Worm (Caenorhabditis elegans): ENCODE results near the gene rga-4.

Gene rga-4

DNA sequence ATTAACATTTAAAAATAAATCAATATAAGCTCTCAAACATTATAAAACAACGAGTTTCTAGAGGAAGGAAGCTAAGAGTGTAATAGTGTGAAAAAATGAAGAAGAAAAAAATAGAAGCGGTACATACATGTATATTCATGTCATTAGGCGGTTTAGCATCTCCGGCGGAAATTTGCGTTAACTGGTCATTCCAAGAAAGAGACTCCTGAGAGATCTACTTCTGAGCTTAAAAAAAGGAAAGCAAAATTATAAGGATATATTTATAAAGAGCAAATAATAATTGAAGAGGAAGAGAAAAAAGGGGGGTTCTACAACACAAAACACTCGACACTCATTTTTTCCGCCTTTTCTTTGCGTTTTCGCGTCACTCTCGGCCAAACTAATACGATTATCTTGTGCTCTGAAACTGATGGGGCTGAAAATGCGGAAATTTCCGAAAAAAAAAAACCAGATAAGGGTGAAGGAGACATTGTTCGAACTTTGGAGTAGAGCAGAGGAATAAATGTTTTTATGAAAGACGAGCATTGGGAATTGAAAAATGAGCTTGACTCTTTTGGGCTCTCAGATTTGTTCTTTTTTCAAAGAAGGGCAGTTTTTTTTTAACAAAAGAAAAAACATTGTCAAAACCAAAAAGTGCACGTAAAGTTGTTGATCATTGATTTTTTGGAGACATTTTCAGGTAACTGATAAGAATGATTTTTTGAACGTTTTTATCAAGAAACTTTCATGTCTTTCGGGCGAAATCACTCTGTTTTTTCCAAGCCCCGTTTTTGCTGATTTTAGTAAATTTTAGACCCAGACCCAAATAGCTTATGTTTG, 31.8 kb upstream of the rga-4 start:
- TF ChIP-seq mab-5 (tag; optimal IDR thresholded peaks at IDR 0.05), result no peak
- TF ChIP-seq fos-1 (tag; optimal IDR thresholded peaks at IDR 0.05), result peak; percentile 42

DNA sequence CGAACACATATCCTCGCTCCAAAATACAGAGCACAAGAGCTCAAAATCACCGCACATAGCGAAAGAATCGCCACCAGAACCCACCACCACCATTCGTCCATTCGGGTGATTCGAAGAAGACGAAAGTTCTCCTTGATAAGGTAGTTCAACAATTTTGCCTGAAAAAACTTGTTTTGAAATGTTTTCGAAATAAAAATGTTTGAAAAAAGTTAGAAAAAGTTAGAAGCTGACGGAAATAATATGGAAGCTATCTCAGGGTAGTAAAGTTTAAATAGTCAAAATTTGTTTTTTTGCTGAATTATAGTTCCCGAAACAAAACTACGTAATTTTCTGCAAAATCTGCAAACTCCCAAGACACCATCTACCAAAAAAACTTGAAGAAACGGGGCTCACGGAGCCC, 28.4 kb upstream of the rga-4 start, which contains the start of gene snt-5:
TSS of gene snt-5 (minus strand) at position 101 of the 400 bp plus-strand sequence.
- no peak for TF ChIP-seq unc-55 (GFP tag; optimal IDR thresholded peaks at IDR 0.05)
- no peak for TF ChIP-seq lin-13 (GFP tag; optimal IDR thresholded peaks at IDR 0.05)
- no peak for TF ChIP-seq lin-11 (tag; optimal IDR thresholded peaks at IDR 0.05)
- TF ChIP-seq peb-1 (tag; optimal IDR thresholded peaks at IDR 0.05), result no peak
- TF ChIP-seq blmp-1 (tag; optimal IDR thresholded peaks at IDR 0.05; ENCODE audit: insufficient read depth), result no peak
- no peak for TF ChIP-seq alr-1 (tag; optimal IDR thresholded peaks at IDR 0.05)
- TF ChIP-seq nhr-10 (tag; optimal IDR thresholded peaks at IDR 0.05), result no peak
- TF ChIP-seq skn-1 (tag; optimal IDR thresholded peaks at IDR 0.05), result no peak
- no peak for TF ChIP-seq nhr-23 (tag; optimal IDR thresholded peaks at IDR 0.05)
- TF ChIP-seq ztf-11 (tag; optimal IDR thresholded peaks at IDR 0.05), result no peak
- TF ChIP-seq R02D3.7 (tag; optimal IDR thresholded peaks at IDR 0.05), result no peak
- TF ChIP-seq Y55F3AM.14 (GFP tag; optimal IDR thresholded peaks at IDR 0.05), result no peak
- no peak for TF ChIP-seq sma-3 (GFP tag; optimal IDR thresholded peaks at IDR 0.05)
- no peak for TF ChIP-seq C34F6.9 (tag; optimal IDR thresholded peaks at IDR 0.05)
- TF ChIP-seq ceh-82 (tag; optimal IDR thresholded peaks at IDR 0.05), result no peak
- no peak for TF ChIP-seq nhr-129 (tag; optimal IDR thresholded peaks at IDR 0.05)
- TF ChIP-seq sma-9 (GFP tag; optimal IDR thresholded peaks at IDR 0.05), result no peak
- TF ChIP-seq sma-9 (tag; optimal IDR thresholded peaks at IDR 0.05), result no peak
- no peak for TF ChIP-seq mdl-1 (tag; optimal IDR thresholded peaks at IDR 0.05)

DNA sequence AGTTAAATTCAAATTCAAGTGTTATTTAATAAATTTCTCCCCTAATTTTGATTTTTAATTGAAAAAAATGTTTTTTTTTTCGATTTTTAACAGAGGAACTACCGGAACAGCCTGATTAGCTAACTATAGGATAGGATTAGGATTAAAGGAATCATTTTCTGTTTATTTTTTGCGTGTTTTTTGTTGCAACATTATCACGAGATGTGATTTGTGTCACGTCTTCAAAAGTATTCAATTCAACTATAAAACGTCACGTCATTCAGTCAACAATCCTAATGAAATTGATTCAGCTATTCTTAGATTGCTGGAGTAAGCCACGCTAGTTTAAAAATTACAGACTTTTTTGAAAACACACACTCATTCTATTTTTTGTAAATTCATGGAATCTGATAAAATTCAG, 27.7 kb upstream of the rga-4 start:
- TF ChIP-seq crh-2 (tag; optimal IDR thresholded peaks at IDR 0.05), result no peak
- no peak for TF ChIP-seq skn-1 (tag; optimal IDR thresholded peaks at IDR 0.05)
- no peak for TF ChIP-seq lin-11 (tag; optimal IDR thresholded peaks at IDR 0.05)
- no peak for TF ChIP-seq blmp-1 (tag; optimal IDR thresholded peaks at IDR 0.05; ENCODE audit: insufficient read depth)
- no peak for TF ChIP-seq lin-39 (tag; optimal IDR thresholded peaks at IDR 0.05)
- TF ChIP-seq sem-4 (tag; optimal IDR thresholded peaks at IDR 0.05), result no peak
- no peak for TF ChIP-seq fos-1 (tag; optimal IDR thresholded peaks at IDR 0.05)
- TF ChIP-seq lin-13 (GFP tag; optimal IDR thresholded peaks at IDR 0.05), result no peak
- no peak for TF ChIP-seq nhr-129 (tag; optimal IDR thresholded peaks at IDR 0.05)
- no peak for TF ChIP-seq lsy-2 (tag; optimal IDR thresholded peaks at IDR 0.05)
- no peak for TF ChIP-seq nhr-6 (tag; optimal IDR thresholded peaks at IDR 0.05)
- TF ChIP-seq unc-62 (GFP tag; optimal IDR thresholded peaks at IDR 0.05), result no peak
- TF ChIP-seq nhr-77 (tag; optimal IDR thresholded peaks at IDR 0.05), result no peak
- no peak for TF ChIP-seq ztf-11 (tag; optimal IDR thresholded peaks at IDR 0.05)
- no peak for TF ChIP-seq ama-1 (optimal IDR thresholded peaks at IDR 0.05)
- TF ChIP-seq nhr-21 (tag; optimal IDR thresholded peaks at IDR 0.05), result no peak

DNA sequence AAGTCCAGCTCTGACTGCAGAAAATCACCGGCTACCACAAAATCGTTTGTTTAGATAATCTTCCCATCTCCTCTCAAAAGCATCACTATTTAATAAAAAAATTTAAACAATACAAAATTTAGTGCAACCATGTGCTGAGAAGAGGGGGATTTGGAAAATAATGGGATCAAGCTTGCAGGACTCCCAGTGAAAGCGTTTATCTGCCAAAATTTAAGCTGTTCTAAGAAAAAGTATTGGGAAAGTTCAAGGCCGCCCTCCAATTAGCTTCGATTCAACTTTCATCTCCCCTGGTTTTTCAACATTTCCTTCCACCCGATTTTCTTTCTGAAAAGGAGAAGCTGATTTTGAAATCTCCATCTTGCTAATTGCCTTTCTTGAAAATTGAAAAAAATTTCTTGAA, 25.1 kb upstream of the rga-4 start:
- TF ChIP-seq lin-11 (tag; optimal IDR thresholded peaks at IDR 0.05), result no peak
- no peak for TF ChIP-seq nhr-77 (tag; optimal IDR thresholded peaks at IDR 0.05)
- TF ChIP-seq elt-1 (tag; optimal IDR thresholded peaks at IDR 0.05), result no peak
- no peak for TF ChIP-seq nhr-23 (tag; optimal IDR thresholded peaks at IDR 0.05)
- TF ChIP-seq sma-3 (GFP tag; optimal IDR thresholded peaks at IDR 0.05), result no peak
- TF ChIP-seq ama-1 (optimal IDR thresholded peaks at IDR 0.05), result no peak
- TF ChIP-seq nhr-12 (tag; optimal IDR thresholded peaks at IDR 0.05), result no peak
- TF ChIP-seq ceh-16 (tag; optimal IDR thresholded peaks at IDR 0.05), result no peak
- TF ChIP-seq Y55F3AM.14 (GFP tag; optimal IDR thresholded peaks at IDR 0.05), result no peak
- TF ChIP-seq mab-5 (tag; optimal IDR thresholded peaks at IDR 0.05), result no peak
- no peak for TF ChIP-seq F13H6.1 (tag; optimal IDR thresholded peaks at IDR 0.05)

DNA sequence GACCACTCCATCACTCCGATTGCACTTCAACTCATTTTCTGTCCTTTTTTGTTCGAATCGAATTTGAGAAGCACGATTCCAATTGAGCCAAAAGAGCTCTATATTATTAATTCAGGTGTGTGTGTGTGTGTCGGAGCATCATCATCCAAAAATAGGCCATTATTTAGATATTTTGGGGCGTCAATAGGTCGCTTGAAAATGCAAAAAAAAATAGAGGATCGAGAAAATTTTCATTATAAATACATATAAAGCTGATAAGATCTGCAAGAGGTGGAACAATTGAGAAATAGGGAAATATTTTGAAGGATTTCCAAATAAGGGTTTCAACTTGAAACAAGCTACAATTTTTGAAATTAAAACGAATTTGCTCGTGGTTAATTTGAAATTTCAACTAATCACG, 9.8 kb upstream of the rga-4 start, which contains the start of gene Y75B7AR.1:
TSS of gene Y75B7AR.1 (minus strand) at position 101 of the 400 bp plus-strand sequence.
- TF ChIP-seq nhr-21 (tag; optimal IDR thresholded peaks at IDR 0.05) (no peak), peb-1 (tag; optimal IDR thresholded peaks at IDR 0.05) (no peak), zag-1 (tag; optimal IDR thresholded peaks at IDR 0.05) (no peak), nhr-6 (tag; optimal IDR thresholded peaks at IDR 0.05) (no peak), snpc-4 (tag; optimal IDR thresholded peaks at IDR 0.05) (no peak), ztf-1 (GFP tag; conservative IDR thresholded peaks at IDR 0.05) (no peak), R02D3.7 (tag; optimal IDR thresholded peaks at IDR 0.05) (no peak), lin-39 (tag; optimal IDR thresholded peaks at IDR 0.05) (no peak), C34F6.9 (tag; optimal IDR thresholded peaks at IDR 0.05) (no peak), sma-3 (GFP tag; optimal IDR thresholded peaks at IDR 0.05) (no peak), gmeb-1 (tag; optimal IDR thresholded peaks at IDR 0.05) (no peak), blmp-1 (tag; optimal IDR thresholded peaks at IDR 0.05; ENCODE audit: insufficient read depth) (no peak), nhr-12 (tag; optimal IDR thresholded peaks at IDR 0.05) (no peak), lsy-2 (tag; optimal IDR thresholded peaks at IDR 0.05) (no peak), nhr-10 (tag; optimal IDR thresholded peaks at IDR 0.05) (no peak), mbf-1 (tag; optimal IDR thresholded peaks at IDR 0.05) (no peak)

Measured in whole organism, L2 larva.